Worm (Caenorhabditis elegans) whole organism, late embryonic: ENCODE measurements around the gene F54H5.3.

Source experiments
- C08G9.2 ChIP-seq: sonication (generic microtip); optimal IDR thresholded peaks from 2 replicates; lab custom pipeline; 2016; ENCODE audit warnings: mild to moderate bottlenecking, missing genetic modification characterization, moderate library complexity, missing compliant biosample characterization
- C38D4.7 ChIP-seq: fragments of 200-800 bp; sonication (Bioruptor generic); optimal IDR thresholded peaks from 2 replicates; lab custom pipeline; 2018; ENCODE audit warnings: mild to moderate bottlenecking, missing genetic modification characterization, moderate library complexity, missing compliant biosample characterization
- K09A11.1 ChIP-seq: sonication (generic microtip); optimal IDR thresholded peaks from 2 replicates; lab custom pipeline; 2017; ENCODE audit warnings: antibody characterized with exemption, mild to moderate bottlenecking, missing genetic modification characterization, missing compliant biosample characterization; ENCODE audit not compliant: insufficient read depth
- T23F11.4 ChIP-seq: fragments of 200-800 bp; sonication (Bioruptor generic); optimal IDR thresholded peaks from 2 replicates; lab custom pipeline; 2018; ENCODE audit warnings: mild to moderate bottlenecking, missing genetic modification characterization, missing compliant biosample characterization
- ahr-1 ChIP-seq: sonication (generic microtip); optimal IDR thresholded peaks from 2 replicates; lab custom pipeline; 2016; ENCODE audit warnings: missing genetic modification characterization, missing compliant biosample characterization
- ceh-14 ChIP-seq: sonication (generic microtip); optimal IDR thresholded peaks from 2 replicates; lab custom pipeline; 2016; ENCODE audit warnings: missing genotype, missing genetic modification characterization, missing compliant biosample characterization
- ceh-18 ChIP-seq: sonication (generic microtip); optimal IDR thresholded peaks from 2 replicates; lab custom pipeline; 2016; ENCODE audit warnings: missing genetic modification characterization, missing compliant biosample characterization
- ceh-19 ChIP-seq: fragments of 200-800 bp; sonication (Bioruptor generic); optimal IDR thresholded peaks from 2 replicates; lab custom pipeline; 2018; ENCODE audit warnings: mild to moderate bottlenecking, missing genetic modification characterization, missing compliant biosample characterization
- ceh-2 ChIP-seq: sonication (generic microtip); optimal IDR thresholded peaks from 2 replicates; lab custom pipeline; 2016; ENCODE audit warnings: missing genotype, missing genetic modification characterization, missing compliant biosample characterization
- ceh-22 ChIP-seq: sonication (generic microtip); optimal IDR thresholded peaks from 2 replicates; lab custom pipeline; 2017; ENCODE audit warnings: missing biosample characterization, missing genetic modification characterization
- ceh-30 ChIP-seq: fragments of 150-350 bp; optimal IDR thresholded peaks from 2 replicates; lab custom pipeline; 2014; ENCODE audit warnings: missing biosample characterization, missing genetic modification characterization
- ceh-31 ChIP-seq: sonication (generic microtip); optimal IDR thresholded peaks from 2 replicates; lab custom pipeline; 2016; ENCODE audit warnings: missing genetic modification characterization, missing compliant biosample characterization
- ceh-45 ChIP-seq: fragments of 200-800 bp; sonication (Bioruptor generic); IDR thresholded peaks from 2 replicates; pipeline ENCODE4 v1.3.6; 2022; ENCODE audit warnings: missing genetic modification reagents, missing genetic modification characterization, missing compliant biosample characterization
- ceh-48 ChIP-seq: sonication (generic microtip); optimal IDR thresholded peaks from 2 replicates; lab custom pipeline; 2016; ENCODE audit warnings: missing genetic modification characterization, inconsistent platforms, missing compliant biosample characterization
- ceh-9 ChIP-seq: sonication (generic microtip); optimal IDR thresholded peaks from 2 replicates; lab custom pipeline; 2016; ENCODE audit warnings: mild to moderate bottlenecking, missing genetic modification characterization, inconsistent platforms, missing compliant biosample characterization
- elt-4 ChIP-seq: sonication (generic microtip); optimal IDR thresholded peaks from 2 replicates; lab custom pipeline; 2016; ENCODE audit warnings: missing genetic modification characterization, missing compliant biosample characterization
- ets-4 ChIP-seq: sonication (generic microtip); optimal IDR thresholded peaks from 2 replicates; lab custom pipeline; 2016; ENCODE audit warnings: missing genetic modification characterization, missing compliant biosample characterization
- eyg-1 ChIP-seq: sonication (generic microtip); optimal IDR thresholded peaks from 2 replicates; lab custom pipeline; 2016; ENCODE audit warnings: missing genotype, missing genetic modification characterization, missing compliant biosample characterization
- fax-1 ChIP-seq: sonication (generic microtip); optimal IDR thresholded peaks from 2 replicates; lab custom pipeline; 2016; ENCODE audit warnings: missing genotype, missing genetic modification characterization, missing compliant biosample characterization
- fkh-6 ChIP-seq: sonication (generic microtip); optimal IDR thresholded peaks from 2 replicates; lab custom pipeline; 2016; ENCODE audit warnings: missing genetic modification characterization, missing compliant biosample characterization
- gmeb-2 ChIP-seq: sonication (generic microtip); optimal IDR thresholded peaks from 2 replicates; lab custom pipeline; 2016; ENCODE audit warnings: missing genetic modification characterization, inconsistent platforms, missing compliant biosample characterization
- hlh-13 ChIP-seq: fragments of 200-800 bp; sonication (Bioruptor generic); optimal IDR thresholded peaks from 2 replicates; lab custom pipeline; 2018; ENCODE audit warnings: mild to moderate bottlenecking, missing genetic modification characterization, missing compliant biosample characterization
- hlh-30 ChIP-seq: sonication (generic microtip); optimal IDR thresholded peaks from 2 replicates; lab custom pipeline; 2017; ENCODE audit warnings: antibody characterized with exemption, missing genetic modification characterization, missing compliant biosample characterization; ENCODE audit not compliant: insufficient read depth
- lin-11 ChIP-seq: fragments of 200-800 bp; sonication (Bioruptor generic); optimal IDR thresholded peaks from 2 replicates; lab custom pipeline; 2018; ENCODE audit warnings: mild to moderate bottlenecking, missing genetic modification characterization, missing compliant biosample characterization
- madf-2 ChIP-seq: sonication (generic microtip); optimal IDR thresholded peaks from 2 replicates; lab custom pipeline; 2017; ENCODE audit warnings: missing genetic modification characterization, missing compliant biosample characterization
- mec-3 ChIP-seq: sonication (generic microtip); optimal IDR thresholded peaks from 2 replicates; lab custom pipeline; 2016; ENCODE audit warnings: borderline replicate concordance, missing genetic modification characterization, missing compliant biosample characterization
- nfya-1 ChIP-seq: sonication (generic microtip); optimal IDR thresholded peaks from 2 replicates; lab custom pipeline; 2017; ENCODE audit warnings: missing genetic modification characterization, mild to moderate bottlenecking, missing compliant biosample characterization, antibody characterized with exemption, moderate library complexity
- odd-2 ChIP-seq: sonication (generic microtip); optimal IDR thresholded peaks from 2 replicates; lab custom pipeline; 2017; ENCODE audit warnings: antibody characterized with exemption, mild to moderate bottlenecking, missing genetic modification characterization, missing compliant biosample characterization
- pag-3 ChIP-seq: sonication (generic microtip); optimal IDR thresholded peaks from 2 replicates; lab custom pipeline; 2016; ENCODE audit warnings: missing compliant biosample characterization, missing genetic modification characterization, borderline replicate concordance
- pat-9 ChIP-seq: fragments of 200-800 bp; sonication (Bioruptor generic); optimal IDR thresholded peaks from 2 replicates; lab custom pipeline; 2018; ENCODE audit warnings: mild to moderate bottlenecking, missing genetic modification characterization, moderate library complexity, missing compliant biosample characterization
- pax-1 ChIP-seq: fragments of 150-350 bp; optimal IDR thresholded peaks from 2 replicates; lab custom pipeline; 2014; ENCODE audit warnings: missing biosample characterization, missing genetic modification characterization
- pha-4 ChIP-seq: fragments of 150-350 bp; optimal IDR thresholded peaks from 2 replicates; lab custom pipeline; 2018; ENCODE audit warnings: missing biosample characterization, missing genetic modification reagents, missing genetic modification characterization
- pqm-1 ChIP-seq: sonication (generic microtip); optimal IDR thresholded peaks from 2 replicates; lab custom pipeline; 2016; ENCODE audit warnings: missing genetic modification characterization, missing compliant biosample characterization
- ref-2 ChIP-seq: sonication (generic microtip); optimal IDR thresholded peaks from 2 replicates; lab custom pipeline; 2016; ENCODE audit warnings: missing genetic modification characterization, missing compliant biosample characterization
- rnt-1 ChIP-seq: sonication (generic microtip); optimal IDR thresholded peaks from 2 replicates; lab custom pipeline; 2016; ENCODE audit warnings: missing genetic modification characterization, missing compliant biosample characterization
- sox-2 ChIP-seq: fragments of 200-800 bp; sonication (Bioruptor generic); IDR thresholded peaks from 2 replicates; pipeline ENCODE4 v1.3.6; 2022; ENCODE audit warnings: missing genetic modification reagents, missing genetic modification characterization, missing compliant biosample characterization
- sox-4 ChIP-seq: sonication (generic microtip); optimal IDR thresholded peaks from 2 replicates; lab custom pipeline; 2017; ENCODE audit warnings: mild to moderate bottlenecking, missing genetic modification characterization, inconsistent platforms, missing compliant biosample characterization
- syd-9 ChIP-seq: sonication (generic microtip); optimal IDR thresholded peaks from 2 replicates; lab custom pipeline; 2016; ENCODE audit warnings: mild to moderate bottlenecking, missing genetic modification characterization, moderate library complexity, missing compliant biosample characterization
- tbx-7 ChIP-seq: sonication (generic microtip); optimal IDR thresholded peaks from 2 replicates; lab custom pipeline; 2016; ENCODE audit warnings: missing genotype, missing genetic modification characterization, missing compliant biosample characterization
- unc-42 ChIP-seq: sonication (generic microtip); optimal IDR thresholded peaks from 2 replicates; lab custom pipeline; 2016; ENCODE audit warnings: missing genotype, missing genetic modification characterization, missing compliant biosample characterization
- unc-55 ChIP-seq: sonication (generic microtip); optimal IDR thresholded peaks from 2 replicates; lab custom pipeline; 2017; ENCODE audit warnings: missing biosample characterization, missing genetic modification reagents, missing genetic modification characterization
- unc-86 ChIP-seq: sonication (generic microtip); optimal IDR thresholded peaks from 2 replicates; lab custom pipeline; 2016; ENCODE audit warnings: missing genetic modification characterization, missing compliant biosample characterization

F54H5.3 gene

DNA sequence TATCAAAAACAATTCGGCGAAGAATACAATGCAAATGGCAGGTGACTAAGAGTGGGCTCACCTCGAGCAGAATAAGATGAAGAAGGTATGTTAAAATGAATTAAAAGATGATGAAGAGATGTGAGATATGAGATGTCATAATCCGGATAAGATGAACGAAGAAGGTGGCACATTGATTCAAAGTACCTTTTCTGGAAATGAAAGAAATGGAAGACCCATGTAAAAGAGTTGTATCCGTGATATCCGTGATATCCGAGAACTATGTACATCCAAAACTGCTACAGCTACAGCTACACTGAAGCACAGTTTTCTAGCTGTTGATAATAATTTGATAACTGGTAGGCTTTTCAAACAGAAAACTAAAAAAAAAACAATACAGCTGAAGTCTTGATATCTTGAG lies 27.0 kb downstream of the F54H5.3 start, which contains the start of gene oig-8:
TSS of gene oig-8 (minus strand) at position 101 of the 400 bp plus-strand sequence.
- no peak for TF ChIP-seq elt-4 (tag; lab: Kevin White, UChicago)
- TF ChIP-seq ceh-22 (tag; lab: Kevin White, UChicago) = no peak
- no peak for TF ChIP-seq fkh-6 (tag; lab: Kevin White, UChicago)
- TF ChIP-seq lin-11 (tag; lab: Kevin White, UChicago) = no peak
- TF ChIP-seq ceh-48 (tag; lab: Kevin White, UChicago) = no peak
- no peak for TF ChIP-seq gmeb-2 (tag; lab: Kevin White, UChicago)
- no peak for TF ChIP-seq mec-3
- TF ChIP-seq ceh-14 (tag; lab: Kevin White, UChicago) = no peak
- TF ChIP-seq pat-9 (tag; lab: Kevin White, UChicago) = no peak
- TF ChIP-seq ceh-45 (GFP tag; lab: Robert Waterston, UW) = no peak
- no peak for TF ChIP-seq K09A11.1 (tag; lab: Kevin White, UChicago)
- no peak for TF ChIP-seq eyg-1 (tag; lab: Kevin White, UChicago)
- TF ChIP-seq pha-4 (tag; lab: Kevin White, UChicago) = no peak
- TF ChIP-seq fax-1 (tag; lab: Kevin White, UChicago) = no peak
- no peak for TF ChIP-seq tbx-7 (tag; lab: Kevin White, UChicago)
- TF ChIP-seq ets-4 = no peak
- TF ChIP-seq, all 69 proteins: peak for 0

DNA sequence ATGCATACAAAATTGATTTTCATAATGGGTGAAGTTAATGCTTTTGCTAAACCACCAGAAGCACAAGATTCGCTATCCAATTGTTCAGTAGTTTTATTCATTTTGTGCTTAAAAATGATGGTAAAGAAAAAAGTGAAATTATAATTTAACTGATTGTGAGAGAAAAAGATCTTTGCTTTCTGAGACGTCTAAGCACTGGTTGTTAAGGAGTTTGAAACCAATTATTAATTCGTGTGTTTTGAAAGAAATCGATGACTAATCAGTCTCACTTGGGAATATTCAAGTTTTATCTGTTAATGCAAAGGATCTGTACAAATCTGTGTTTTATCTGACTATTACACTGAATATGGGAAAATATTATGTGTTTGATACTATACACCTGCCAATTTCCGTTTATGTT lies 29.7 kb downstream of the F54H5.3 start, which contains the start of gene sra-26:
TSS of gene sra-26 (minus strand) at position 101 of the 400 bp plus-strand sequence.
- TF ChIP-seq syd-9 (no peak), pax-1 (tag; lab: Kevin White, UChicago) (no peak), nfya-1 (no peak), madf-2 (tag; lab: Kevin White, UChicago) (no peak), unc-86 (tag; lab: Kevin White, UChicago) (no peak), mec-3 (no peak), lin-11 (tag; lab: Kevin White, UChicago) (no peak), hlh-13 (no peak), unc-55 (no peak), ceh-18 (no peak), sox-4 (tag; lab: Kevin White, UChicago) (no peak), sox-2 (GFP tag; lab: Robert Waterston, UW) (no peak), C38D4.7 (GFP tag; lab: Kevin White, UChicago) (no peak), ceh-14 (tag; lab: Kevin White, UChicago) (no peak)
- TF ChIP-seq, all 69 proteins: peak for 0

ce11 chrII:6654284-6654683 lies 32.3 kb downstream of the F54H5.3 start, which contains the start of gene T19D12.9:
Gene T19D12.9, minus strand, starts transcription at chrII:6654384.
- no peak for TF ChIP-seq pqm-1 (tag; lab: Kevin White, UChicago)
- no peak for TF ChIP-seq ceh-9 (tag; lab: Kevin White, UChicago)
- no peak for TF ChIP-seq tbx-7 (tag; lab: Kevin White, UChicago)
- TF ChIP-seq pag-3 (tag; lab: Kevin White, UChicago) = no peak
- TF ChIP-seq sox-4 (tag; lab: Kevin White, UChicago) = no peak
- TF ChIP-seq pax-1 (tag; lab: Kevin White, UChicago) = no peak
- TF ChIP-seq odd-2 (tag; lab: Kevin White, UChicago) = no peak
- no peak for TF ChIP-seq elt-4 (tag; lab: Kevin White, UChicago)
- TF ChIP-seq hlh-30 (tag; lab: Kevin White, UChicago) = no peak
- TF ChIP-seq, all 69 proteins: peak for 0

ce11 chrII:6658766-6659165 lies 36.8 kb downstream of the F54H5.3 start, which contains the start of gene T19D12.10:
Gene T19D12.10, minus strand, starts transcription at chrII:6658866.
- TF ChIP-seq ref-2 = no peak
- TF ChIP-seq ceh-2 (tag; lab: Kevin White, UChicago) = no peak
- TF ChIP-seq ceh-22 (tag; lab: Kevin White, UChicago) = no peak
- no peak for TF ChIP-seq hlh-30 (tag; lab: Kevin White, UChicago)
- TF ChIP-seq ceh-19 (GFP tag; lab: Kevin White, UChicago) = no peak
- TF ChIP-seq elt-4 (tag; lab: Kevin White, UChicago) = no peak
- no peak for TF ChIP-seq C38D4.7 (GFP tag; lab: Kevin White, UChicago)
- no peak for TF ChIP-seq pax-1 (tag; lab: Kevin White, UChicago)
- no peak for TF ChIP-seq ceh-18
- no peak for TF ChIP-seq eyg-1 (tag; lab: Kevin White, UChicago)
- no peak for TF ChIP-seq rnt-1
- TF ChIP-seq T23F11.4 = no peak
- no peak for TF ChIP-seq tbx-7 (tag; lab: Kevin White, UChicago)
- TF ChIP-seq gmeb-2 (tag; lab: Kevin White, UChicago) = no peak
- no peak for TF ChIP-seq ceh-30 (tag; lab: Kevin White, UChicago)
- no peak for TF ChIP-seq unc-42 (tag; lab: Kevin White, UChicago)
- TF ChIP-seq ahr-1 = no peak
- no peak for TF ChIP-seq C08G9.2 (tag; lab: Kevin White, UChicago)
- no peak for TF ChIP-seq ceh-31 (tag; lab: Kevin White, UChicago)
